Fruit fly (Drosophila melanogaster) whole organism, embryonic: Measurements from ENCODE around the gene CG34347.

ENCODE experiments used
- Adf1 ChIP-seq: fragments of 200-800 bp; sonication (Bioruptor generic); IDR thresholded peaks from 2 replicates; pipeline ENCODE4 v1.3.6; 2022; ENCODE audit warnings: missing biosample characterization, missing genetic modification characterization
- BEAF-32 ChIP-seq: fragments of 200-800 bp; sonication (Bioruptor generic); optimal IDR thresholded peaks from 3 replicates; lab custom pipeline; 2017; ENCODE audit warnings: missing biosample characterization, missing genetic modification characterization, mild to moderate bottlenecking, moderate library complexity, missing genetic modification reagents
- Bteb2 ChIP-seq: fragments of 200-800 bp; sonication (Bioruptor generic); optimal IDR thresholded peaks from 2 replicates; lab custom pipeline; 2016; ENCODE audit warnings: missing biosample characterization, missing genetic modification characterization
- C15 ChIP-seq: fragments of 200-800 bp; sonication (Bioruptor generic); IDR thresholded peaks from 3 replicates; pipeline ENCODE4 v1.3.6; 2022; ENCODE audit warnings: missing biosample characterization, missing genetic modification characterization
- CG11247 ChIP-seq: fragments of 200-800 bp; sonication (Bioruptor generic); IDR thresholded peaks from 2 replicates; pipeline ENCODE4 v1.3.6; 2022; ENCODE audit warnings: missing biosample characterization, missing genetic modification characterization
- CG11723 ChIP-seq: fragments of 200-800 bp; sonication (Bioruptor generic); optimal IDR thresholded peaks from 2 replicates; lab custom pipeline; 2017; ENCODE audit warnings: missing biosample characterization, mild to moderate bottlenecking, missing genetic modification characterization
- CG12942 ChIP-seq: fragments of 200-800 bp; sonication (Bioruptor generic); optimal IDR thresholded peaks from 3 replicates; lab custom pipeline; 2016; ENCODE audit warnings: missing biosample characterization, missing genetic modification characterization
- CG15601 ChIP-seq: fragments of 200-800 bp; sonication (Bioruptor generic); optimal IDR thresholded peaks from 3 replicates; lab custom pipeline; 2019; ENCODE audit warnings: missing biosample characterization, mild to moderate bottlenecking, missing genetic modification characterization, moderate library complexity
- CG17829 ChIP-seq: fragments of 200-800 bp; optimal IDR thresholded peaks from 2 replicates; lab custom pipeline; 2019; ENCODE audit warnings: missing biosample characterization, mild to moderate bottlenecking, missing genetic modification characterization, moderate library complexity
- CG1792 ChIP-seq: fragments of 200-800 bp; sonication (Bioruptor generic); optimal IDR thresholded peaks from 2 replicates; lab custom pipeline; 2016; ENCODE audit warnings: missing biosample characterization, missing genetic modification characterization
- CG18011 ChIP-seq: fragments of 200-800 bp; sonication (Bioruptor generic); optimal IDR thresholded peaks from 2 replicates; lab custom pipeline; 2017; ENCODE audit warnings: missing biosample characterization, missing genetic modification characterization, mild to moderate bottlenecking, moderate library complexity, missing genotype
- CG31388 ChIP-seq: fragments of 200-800 bp; sonication (Bioruptor generic); optimal IDR thresholded peaks from 2 replicates; lab custom pipeline; 2016; ENCODE audit warnings: missing biosample characterization, missing genetic modification characterization
- CG32767 ChIP-seq: fragments of 200-800 bp; sonication (Bioruptor generic); IDR thresholded peaks from 2 replicates; pipeline ENCODE4 v1.3.6; 2022; ENCODE audit warnings: missing biosample characterization, missing genetic modification characterization
- CG3726 ChIP-seq: fragments of 200-800 bp; sonication (Bioruptor generic); IDR thresholded peaks from 3 replicates; pipeline ENCODE4, ENCODE4 v1.3.6; 2022; ENCODE audit warnings: missing biosample characterization, missing genetic modification characterization
- CG3838 ChIP-seq: fragments of 200-800 bp; sonication (Bioruptor generic); optimal IDR thresholded peaks from 3 replicates; lab custom pipeline; 2016; ENCODE audit warnings: missing biosample characterization, missing genetic modification characterization
- CG7556 ChIP-seq: fragments of 200-800 bp; sonication (Bioruptor generic); optimal IDR thresholded peaks from 2 replicates; lab custom pipeline; 2017; ENCODE audit warnings: missing biosample characterization, mild to moderate bottlenecking, missing genetic modification characterization
- CG7987 ChIP-seq: fragments of 200-800 bp; sonication (Bioruptor generic); optimal IDR thresholded peaks from 2 replicates; lab custom pipeline; 2018; ENCODE audit warnings: missing biosample characterization, mild to moderate bottlenecking, missing genetic modification characterization, moderate library complexity
- CG8290 ChIP-seq, 3 experiments: fragments of 200-800 bp; sonication (Bioruptor generic); optimal IDR thresholded peaks; 2 replicates each; lab custom pipeline; 2016 to 2019; ENCODE audit warnings: missing biosample characterization in 3 of 3, missing genetic modification characterization in 3 of 3, mild to moderate bottlenecking in 2 of 3, moderate library complexity in 1 of 3
- CG8924 ChIP-seq: fragments of 200-800 bp; optimal IDR thresholded peaks from 3 replicates; lab custom pipeline; 2019; ENCODE audit warnings: missing biosample characterization, mild to moderate bottlenecking, missing genetic modification characterization, moderate library complexity
- D ChIP-seq, 2 experiments: fragments of 200-800 bp in 1 of 2; fragments of >200 bp in 1 of 2; sonication (Bioruptor generic) in 1 of 2; optimal IDR thresholded peaks; 2 replicates in 1 of 2; 3 replicates in 1 of 2; lab custom pipeline; 2017; ENCODE audit warnings: mild to moderate bottlenecking in 1 of 2, missing biosample characterization in 1 of 2, missing genetic modification characterization in 1 of 2, missing genetic modification reagents in 1 of 2
- Dip2 ChIP-seq: fragments of 200-800 bp; sonication (Bioruptor generic); IDR thresholded peaks from 2 replicates; pipeline ENCODE4 v1.3.6; 2022; ENCODE audit warnings: missing biosample characterization, missing genetic modification characterization
- Dref ChIP-seq: fragments of 200-800 bp; sonication (Bioruptor generic); IDR thresholded peaks from 2 replicates; pipeline ENCODE4 v1.3.6; 2022; ENCODE audit warnings: missing biosample characterization, missing genetic modification characterization
- E2f2 ChIP-seq: fragments of 200-800 bp; sonication (Bioruptor generic); IDR thresholded peaks from 2 replicates; pipeline ENCODE4 v1.3.6; 2022; ENCODE audit warnings: missing biosample characterization, missing genetic modification characterization
- Eip74EF ChIP-seq, 2 experiments: fragments of 200-800 bp in 1 of 2; fragments of >200 bp in 1 of 2; sonication (Bioruptor generic) in 1 of 2; optimal IDR thresholded peaks; 2 replicates each; lab custom pipeline; 2017 to 2019; ENCODE audit warnings: missing biosample characterization in 2 of 2, missing genetic modification characterization in 2 of 2, mild to moderate bottlenecking in 1 of 2, moderate library complexity in 1 of 2
- Hmr ChIP-seq: fragments of 200-800 bp; sonication (Bioruptor generic); optimal IDR thresholded peaks from 3 replicates; lab custom pipeline; 2017; ENCODE audit warnings: mild to moderate bottlenecking, missing biosample characterization, missing genetic modification reagents, missing genetic modification characterization
- Hmx ChIP-seq: fragments of 200-800 bp; sonication (Bioruptor generic); optimal IDR thresholded peaks from 2 replicates; lab custom pipeline; 2016; ENCODE audit warnings: missing biosample characterization, missing genetic modification characterization
- Nf-YC ChIP-seq: fragments of 200-800 bp; optimal IDR thresholded peaks from 3 replicates; lab custom pipeline; 2019; ENCODE audit warnings: missing biosample characterization, mild to moderate bottlenecking, missing genetic modification characterization, moderate library complexity
- Oli ChIP-seq: fragments of 200-800 bp; sonication (Bioruptor generic); optimal IDR thresholded peaks from 2 replicates; lab custom pipeline; 2018; ENCODE audit warnings: missing biosample characterization, mild to moderate bottlenecking, missing genetic modification characterization, moderate library complexity
- Xrp1 ChIP-seq: fragments of 200-800 bp; sonication (Bioruptor generic); IDR thresholded peaks from 2 replicates; pipeline ENCODE4 v1.3.6; 2022; ENCODE audit warnings: missing biosample characterization, missing genetic modification characterization
- aop ChIP-seq: fragments of 200-800 bp; sonication (Bioruptor generic); IDR thresholded peaks from 2 replicates; pipeline ENCODE4 v1.3.6; 2022; ENCODE audit warnings: missing biosample characterization, missing genetic modification characterization
- bab2 ChIP-seq: fragments of 200-800 bp; sonication (Bioruptor generic); optimal IDR thresholded peaks from 2 replicates; lab custom pipeline; 2016; ENCODE audit warnings: missing biosample characterization, missing genetic modification characterization
- cas ChIP-seq: fragments of 200-800 bp; sonication (Bioruptor generic); IDR thresholded peaks from 2 replicates; pipeline ENCODE4 v1.3.6; 2022; ENCODE audit warnings: missing biosample characterization, missing genetic modification characterization
- caup ChIP-seq: fragments of 200-800 bp; sonication (Bioruptor generic); optimal IDR thresholded peaks from 3 replicates; lab custom pipeline; 2017; ENCODE audit warnings: missing biosample characterization, mild to moderate bottlenecking, missing genetic modification characterization, moderate library complexity; ENCODE audit not compliant: severe bottlenecking
- chif ChIP-seq, 2 experiments: fragments of 200-800 bp; sonication (Bioruptor generic); optimal IDR thresholded peaks; 3 replicates each; lab custom pipeline; 2016; ENCODE audit warnings: missing biosample characterization in 2 of 2, missing genetic modification characterization in 2 of 2
- chm ChIP-seq: fragments of 200-800 bp; sonication (Bioruptor generic); IDR thresholded peaks from 2 replicates; pipeline ENCODE4 v1.3.6; 2022; ENCODE audit warnings: missing biosample characterization, missing genetic modification characterization
- da ChIP-seq: fragments of 200-800 bp; sonication (Bioruptor generic); optimal IDR thresholded peaks from 2 replicates; lab custom pipeline; 2016; ENCODE audit warnings: missing biosample characterization, missing genetic modification characterization
- dpn ChIP-seq, 2 experiments: fragments of 200-800 bp; sonication (Bioruptor generic); optimal IDR thresholded peaks; 3 replicates each; lab custom pipeline; 2016; ENCODE audit warnings: missing biosample characterization in 2 of 2, missing genetic modification characterization in 2 of 2
- fd64A ChIP-seq: fragments of 200-800 bp; sonication (Bioruptor generic); optimal IDR thresholded peaks from 3 replicates; lab custom pipeline; 2018; ENCODE audit warnings: missing biosample characterization, mild to moderate bottlenecking, missing genetic modification characterization
- gsb-n ChIP-seq: fragments of 200-800 bp; sonication (Bioruptor generic); optimal IDR thresholded peaks from 3 replicates; lab custom pipeline; 2018; ENCODE audit warnings: missing biosample characterization, mild to moderate bottlenecking, missing genetic modification characterization
- ind ChIP-seq: fragments of 200-800 bp; sonication (Bioruptor generic); optimal IDR thresholded peaks from 3 replicates; lab custom pipeline; 2016; ENCODE audit warnings: missing biosample characterization, missing genetic modification characterization
- pan ChIP-seq, 4 experiments: fragments of >200 bp in 3 of 4; fragments of 200-800 bp in 1 of 4; sonication (Bioruptor generic) in 1 of 4; optimal IDR thresholded peaks in 3 of 4; IDR thresholded peaks in 1 of 4; 2 replicates each; pipeline versions ENCODE4 v1.3.6 to Lab custom; 2017 to 2022; ENCODE audit warnings: missing biosample characterization in 2 of 4, missing genetic modification characterization in 2 of 4, mixed read lengths in 1 of 4
- row ChIP-seq: fragments of 200-800 bp; sonication (Bioruptor generic); IDR thresholded peaks from 3 replicates; pipeline ENCODE4 v1.3.6; 2022; ENCODE audit warnings: missing biosample characterization, missing genetic modification characterization
- sim ChIP-seq: fragments of 200-800 bp; sonication (Bioruptor generic); IDR thresholded peaks from 2 replicates; pipeline ENCODE4 v1.3.6; 2022; ENCODE audit warnings: missing biosample characterization, missing genetic modification characterization
- slp2 ChIP-seq: fragments of 200-800 bp; sonication (Bioruptor generic); optimal IDR thresholded peaks from 2 replicates; lab custom pipeline; 2016; ENCODE audit warnings: missing biosample characterization, missing genetic modification characterization
- tll ChIP-seq, 2 experiments: fragments of 200-800 bp in 1 of 2; fragments of >200 bp in 1 of 2; sonication (Bioruptor generic) in 1 of 2; optimal IDR thresholded peaks; 2 replicates each; lab custom pipeline; 2017 to 2019; ENCODE audit warnings: missing biosample characterization in 2 of 2, missing genetic modification characterization in 2 of 2, mild to moderate bottlenecking in 1 of 2, moderate library complexity in 1 of 2
- wdn ChIP-seq: fragments of 200-800 bp; sonication (Bioruptor generic); IDR thresholded peaks from 2 replicates; pipeline ENCODE4 v1.3.6; 2022; ENCODE audit warnings: missing biosample characterization, missing genetic modification characterization
- zf30C ChIP-seq: fragments of 200-800 bp; sonication (Bioruptor generic); optimal IDR thresholded peaks from 3 replicates; lab custom pipeline; 2018; ENCODE audit warnings: missing biosample characterization, mild to moderate bottlenecking, missing genetic modification characterization
- zfh1 ChIP-seq: fragments of 200-800 bp; sonication (Bioruptor generic); IDR thresholded peaks from 3 replicates; pipeline ENCODE4 v1.3.6; 2022; ENCODE audit warnings: missing biosample characterization, missing genetic modification characterization

The CG34347 gene

dm6 chr3R:31325055-31325454 lies 14.1 kb downstream of the CG34347 start (continued):
- TF ChIP-seq Nf-YC (tag; lab: Kevin White, UChicago) (no peak), CG12942 (peak; percentile 23), CG32767 (peak; percentile 51; the same call in 1 of the 2 replicates), CG11247 (GFP tag; lab: Robert Waterston, UW) (peak; percentile 60), Dref (GFP tag; lab: Robert Waterston, UW) (no peak), CG18011 (GFP tag; lab: Kevin White, UChicago) (peak; percentile 1), gsb-n (peak; percentile 25), CG1792 (GFP tag; lab: Kevin White, UChicago) (no peak), CG8924 (peak; percentile 74), Xrp1 (GFP tag; lab: Robert Waterston, UW) (peak; percentile 77), CG11723 (GFP tag; lab: Kevin White, UChicago) (peak; percentile 60), slp2 (no peak), CG7556 (peak; percentile 63), Adf1 (GFP tag; lab: Robert Waterston, UW) (no peak), E2f2 (GFP tag; lab: Robert Waterston, UW) (peak; percentile 53; the same call in 1 of the 2 replicates), dpn (GFP tag; optimal IDR thresholded peaks at IDR 0.05; lab: Kevin White, UChicago) (peak; percentile 19 to 63), Bteb2 (GFP tag; lab: Kevin White, UChicago) (no peak), Eip74EF (GFP tag; optimal IDR thresholded peaks at IDR 0.05; lab: Kevin White, UChicago) (peak in 1 of 2 experiments; percentile 30), zf30C (GFP tag; lab: Kevin White, UChicago) (no peak), CG17829 (tag; lab: Kevin White, UChicago) (peak; percentile 47), Oli (peak; percentile 75), wdn (GFP tag; lab: Robert Waterston, UW) (peak; percentile 24; the same call in 1 of the 2 replicates), CG3726 (peak; percentile 79; the same call in 2 of the 3 replicates), BEAF-32 (GFP tag; lab: Kevin White, UChicago) (no peak), aop (GFP tag; lab: Robert Waterston, UW) (0 out of 2 replicates have a peak, but pooled peaks have one; percentile 56), cas (GFP tag; lab: Robert Waterston, UW) (0 out of 2 replicates have a peak, but pooled peaks have one; percentile 37), C15 (GFP tag; lab: Robert Waterston, UW) (0 out of 3 replicates have a peak, but pooled peaks have one; percentile 24), caup (GFP tag; lab: Kevin White, UChicago) (peak; percentile 68), chif (GFP tag; optimal IDR thresholded peaks at IDR 0.05; lab: Kevin White, UChicago) (peak; percentile 18 to 20), tll (GFP tag; optimal IDR thresholded peaks at IDR 0.05; lab: Kevin White, UChicago) (no peak), CG8290 (GFP tag; optimal IDR thresholded peaks at IDR 0.05; lab: Kevin White, UChicago) (no peak), CG8290 (tag; optimal IDR thresholded peaks at IDR 0.05; lab: Kevin White, UChicago) (peak in 1 of 2 experiments; percentile 54), da (GFP tag; lab: Kevin White, UChicago) (no peak), zfh1 (GFP tag; lab: Robert Waterston, UW) (peak; percentile 80), CG31388 (GFP tag; lab: Kevin White, UChicago) (peak; percentile 40), CG7987 (GFP tag; lab: Kevin White, UChicago) (peak; percentile 55), ind (GFP tag; lab: Kevin White, UChicago) (peak; percentile 82), fd64A (peak; percentile 66), row (GFP tag; lab: Robert Waterston, UW) (peak; percentile 80), Hmr (GFP tag; lab: Kevin White, UChicago) (peak; percentile 59), CG15601 (tag; lab: Kevin White, UChicago) (peak; percentile 53), bab2 (GFP tag; lab: Kevin White, UChicago) (no peak), Hmx (GFP tag; lab: Kevin White, UChicago) (no peak), pan (optimal IDR thresholded peaks at IDR 0.05; lab: Kevin White, UChicago) (no peak), pan (GFP tag; optimal IDR thresholded peaks at IDR 0.05 in 1 of 2, IDR thresholded peaks at IDR 0.05 in 1 of 2) (peak in 1 of 2 experiments; percentile 86), D (optimal IDR thresholded peaks at IDR 0.05; lab: Kevin White, UChicago) (no peak), D (GFP tag; optimal IDR thresholded peaks at IDR 0.05; lab: Kevin White, UChicago) (peak; percentile 71), Dip2 (GFP tag; lab: Robert Waterston, UW) (no peak), chm (GFP tag; lab: Robert Waterston, UW) (peak; percentile 40; the same call in 1 of the 2 replicates), CG3838 (GFP tag; lab: Kevin White, UChicago) (no peak), sim (GFP tag; lab: Robert Waterston, UW) (no peak)
